Worm (Caenorhabditis elegans): ENCODE results near the gene Y49E10.4.

Y49E10.4 gene

DNA sequence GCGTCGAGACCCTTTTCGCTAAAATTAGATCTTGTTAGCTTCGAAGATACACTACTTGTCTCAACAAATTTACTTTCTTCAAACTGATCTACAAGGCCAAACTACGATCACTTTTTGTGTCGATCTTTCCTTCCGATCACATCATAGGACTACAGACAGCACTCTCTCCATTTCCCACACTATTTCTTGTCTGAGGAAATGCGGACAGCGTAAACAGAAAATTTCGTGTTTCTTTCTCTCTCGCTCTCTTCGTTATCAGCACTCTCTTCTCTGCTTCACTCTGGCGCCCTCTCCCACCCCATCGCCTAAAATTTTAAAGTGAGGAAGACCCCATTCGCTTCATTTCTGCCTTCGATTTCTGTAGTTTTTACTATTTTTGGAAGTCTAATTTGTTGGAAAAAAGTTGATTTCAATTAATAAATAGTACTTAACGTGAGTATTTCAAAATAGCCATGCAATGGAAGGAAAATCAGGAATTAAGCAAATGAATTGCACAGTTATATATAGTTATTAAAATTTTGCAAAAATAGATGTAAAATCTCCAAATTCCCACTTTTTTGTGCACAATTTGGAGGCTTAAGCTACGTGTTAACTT, 48.1 kb downstream of the Y49E10.4 start (continued):
- TF ChIP-seq dox-1 (GFP tag; IDR thresholded peaks at IDR 0.05) (peak; percentile 65; the same call in 1 of the 2 replicates), hrde-1 (tag; optimal IDR thresholded peaks at IDR 0.05; ENCODE audit: borderline replicate concordance) (no peak), hlh-26 (GFP tag; conservative IDR thresholded peaks at IDR 0.05) (no peak), pha-4 (tag; optimal IDR thresholded peaks at IDR 0.05) (no peak), lin-40 (tag; optimal IDR thresholded peaks at IDR 0.05) (peak; percentile 59), tlf-1 (GFP tag; optimal IDR thresholded peaks at IDR 0.05) (no peak), ets-4 (GFP tag; optimal IDR thresholded peaks at IDR 0.05) (no peak), mcd-1 (GFP tag; IDR thresholded peaks at IDR 0.05) (peak; percentile 48; the same call in 1 of the 2 replicates), mxl-1 (tag; optimal IDR thresholded peaks at IDR 0.05) (no peak), ZK185.1 (tag; optimal IDR thresholded peaks at IDR 0.05; ENCODE audit: poor library complexity, severe bottlenecking) (peak; percentile 22), let-607 (tag; optimal IDR thresholded peaks at IDR 0.05) (no peak), die-1 (tag; optimal IDR thresholded peaks at IDR 0.05) (no peak), B0336.3 (GFP tag; IDR thresholded peaks at IDR 0.05) (peak; percentile 50; the same call in 1 of the 2 replicates), ztf-26 (tag; optimal IDR thresholded peaks at IDR 0.05) (peak; percentile 21), madf-10 (tag; optimal IDR thresholded peaks at IDR 0.05) (no peak), lin-35 (GFP tag; optimal IDR thresholded peaks at IDR 0.05) (peak in 1 of 3 experiments; percentile 19), nhr-80 (tag; optimal IDR thresholded peaks at IDR 0.05) (peak; percentile 80), F49E8.2 (tag; optimal IDR thresholded peaks at IDR 0.05; ENCODE audit: insufficient read depth) (no peak), ceh-58 (GFP tag; IDR thresholded peaks at IDR 0.05) (no peak), nfya-1 (tag; optimal IDR thresholded peaks at IDR 0.05; ENCODE audit: borderline replicate concordance, insufficient read depth) (no peak), C17E4.6 (GFP tag; IDR thresholded peaks at IDR 0.05) (no peak), zfh-2 (GFP tag; conservative IDR thresholded peaks at IDR 0.05) (0 out of 2 replicates have a peak, but pooled peaks have one; percentile 33), chd-7 (tag; optimal IDR thresholded peaks at IDR 0.05) (no peak), sea-2 (GFP tag; IDR thresholded peaks at IDR 0.05) (no peak), snpc-4 (GFP tag; optimal IDR thresholded peaks at IDR 0.05) (no peak), snpc-4 (tag; optimal IDR thresholded peaks at IDR 0.05) (peak in 2 of 4 experiments; percentile 20 to 40), T07F8.4 (tag; optimal IDR thresholded peaks at IDR 0.05) (no peak), hmg-1.2 (GFP tag; IDR thresholded peaks at IDR 0.05) (peak; percentile 94), dpff-1 (tag; optimal IDR thresholded peaks at IDR 0.05) (no peak), attf-6 (GFP tag; IDR thresholded peaks at IDR 0.05) (no peak), mes-4 (tag; optimal IDR thresholded peaks at IDR 0.05) (no peak), nhr-120 (GFP tag; IDR thresholded peaks at IDR 0.05) (no peak), cebp-2 (GFP tag; IDR thresholded peaks at IDR 0.05) (no peak)

- no peak for TF ChIP-seq pbrm-1 (GFP tag; IDR thresholded peaks at IDR 0.05)
- TF ChIP-seq ets-4 (GFP tag; optimal IDR thresholded peaks at IDR 0.05) = no peak
- TF ChIP-seq nfyb-1 (GFP tag; IDR thresholded peaks at IDR 0.05) = 0 out of 2 replicates have a peak, but pooled peaks have one; percentile 53
- no peak for TF ChIP-seq Y53F4B.3 (GFP tag; IDR thresholded peaks at IDR 0.05)
Measured at ce11 chrIII:12334268-12334667, 49.3 kb downstream of the Y49E10.4 start.

- TF ChIP-seq F55B11.4 (tag; optimal IDR thresholded peaks at IDR 0.05; ENCODE audit: borderline replicate concordance, insufficient read depth) (no peak), B0336.3 (GFP tag; IDR thresholded peaks at IDR 0.05) (no peak), nfya-2 (GFP tag; IDR thresholded peaks at IDR 0.05) (no peak), snpc-4 (GFP tag; optimal IDR thresholded peaks at IDR 0.05) (no peak), snpc-4 (tag; optimal IDR thresholded peaks at IDR 0.05) (no peak)
Measured at ce11 chrIII:12333445-12333844, 50.2 kb downstream of the Y49E10.4 start, which contains the start of gene zip-1. Gene zip-1 (plus strand): TSS chrIII:12333745.
